Worm (Caenorhabditis elegans) whole organism, mixed stage, embryonic: ENCODE measurements around the gene lrch-1.
A peak's percentile ranks its signal among the peaks of the same experiment; 100 is the strongest.

Experiments used
- M03D4.4 ChIP-seq: sonication (generic microtip); optimal IDR thresholded peaks from 2 replicates; lab custom pipeline; 2017; ENCODE audit warnings: mild to moderate bottlenecking, missing genetic modification characterization, missing compliant biosample characterization
- bed-3 ChIP-seq: fragments of 200-800 bp; sonication (Bioruptor generic); optimal IDR thresholded peaks from 3 replicates; lab custom pipeline; 2018; ENCODE audit warnings: mild to moderate bottlenecking, missing genetic modification characterization, moderate library complexity, missing compliant biosample characterization
- blmp-1 ChIP-seq: fragments of 150-350 bp; optimal IDR thresholded peaks from 2 replicates; lab custom pipeline; 2014; ENCODE audit warnings: missing biosample characterization, missing genetic modification characterization
- ceh-39 ChIP-seq: fragments of 150-350 bp; optimal IDR thresholded peaks from 2 replicates; lab custom pipeline; 2014; ENCODE audit warnings: missing biosample characterization, missing genetic modification characterization
- ceh-43 ChIP-seq: fragments of 200-800 bp; sonication (Bioruptor generic); optimal IDR thresholded peaks from 2 replicates; lab custom pipeline; 2018; ENCODE audit warnings: mild to moderate bottlenecking, missing genetic modification characterization, moderate library complexity, missing compliant biosample characterization
- ceh-83 ChIP-seq: fragments of 200-800 bp; sonication (Bioruptor generic); optimal IDR thresholded peaks from 2 replicates; lab custom pipeline; 2018; ENCODE audit warnings: mild to moderate bottlenecking, missing genetic modification characterization, missing compliant biosample characterization
- ces-1 ChIP-seq: fragments of 150-350 bp; optimal IDR thresholded peaks from 2 replicates; lab custom pipeline; 2014; ENCODE audit warnings: missing biosample characterization, missing genetic modification reagents, missing genetic modification characterization
- cnd-1 ChIP-seq: fragments of 200-800 bp; sonication (Bioruptor generic); optimal IDR thresholded peaks from 2 replicates; lab custom pipeline; 2018; ENCODE audit warnings: mild to moderate bottlenecking, missing genetic modification characterization, missing compliant biosample characterization
- drap-1 ChIP-seq: fragments of 200-800 bp; sonication (Bioruptor generic); optimal IDR thresholded peaks from 3 replicates; lab custom pipeline; 2018; ENCODE audit warnings: mild to moderate bottlenecking, missing genetic modification characterization, missing compliant biosample characterization
- elt-1 ChIP-seq: sonication (generic microtip); optimal IDR thresholded peaks from 2 replicates; lab custom pipeline; 2017; ENCODE audit warnings: missing genetic modification characterization, mild to moderate bottlenecking, missing compliant biosample characterization, antibody characterized with exemption, moderate library complexity, borderline replicate concordance; ENCODE audit not compliant: insufficient read depth
- elt-3 ChIP-seq: fragments of 150-350 bp; optimal IDR thresholded peaks from 2 replicates; lab custom pipeline; 2014; ENCODE audit warnings: missing biosample characterization, missing genetic modification characterization
- flh-1 ChIP-seq: fragments of 200-800 bp; sonication (Bioruptor generic); optimal IDR thresholded peaks from 2 replicates; lab custom pipeline; 2018; ENCODE audit warnings: mild to moderate bottlenecking, missing genetic modification characterization, moderate library complexity, missing compliant biosample characterization
- ham-2 ChIP-seq: fragments of 200-800 bp; sonication (Bioruptor generic); optimal IDR thresholded peaks from 2 replicates; lab custom pipeline; 2018; ENCODE audit warnings: mild to moderate bottlenecking, missing genetic modification characterization, missing compliant biosample characterization
- hlh-1 ChIP-seq: fragments of 150-350 bp; optimal IDR thresholded peaks from 2 replicates; lab custom pipeline; 2014; ENCODE audit warnings: missing biosample characterization, missing genetic modification reagents, missing genetic modification characterization
- lin-13 ChIP-seq: fragments of 150-350 bp; optimal IDR thresholded peaks from 2 replicates; lab custom pipeline; 2014; ENCODE audit warnings: missing biosample characterization, missing genetic modification characterization
- lin-32 ChIP-seq: fragments of 200-800 bp; sonication (Bioruptor generic); optimal IDR thresholded peaks from 2 replicates; lab custom pipeline; 2018; ENCODE audit warnings: mild to moderate bottlenecking, missing genetic modification characterization, missing compliant biosample characterization
- lsy-2 ChIP-seq: fragments of 150-350 bp; optimal IDR thresholded peaks from 2 replicates; lab custom pipeline; 2014; ENCODE audit warnings: missing biosample characterization, missing genetic modification characterization
- mab-5 ChIP-seq: fragments of 150-350 bp; optimal IDR thresholded peaks from 2 replicates; lab custom pipeline; 2014; ENCODE audit warnings: missing biosample characterization, missing genetic modification characterization
- mep-1 ChIP-seq: fragments of 150-350 bp; optimal IDR thresholded peaks from 2 replicates; lab custom pipeline; 2017; ENCODE audit warnings: missing biosample characterization, missing genetic modification reagents, missing genetic modification characterization, inconsistent platforms
- mls-2 ChIP-seq: sonication (generic microtip); optimal IDR thresholded peaks from 2 replicates; lab custom pipeline; 2016; ENCODE audit warnings: mild to moderate bottlenecking, missing genetic modification characterization, moderate library complexity, missing compliant biosample characterization
- nhr-12 ChIP-seq: fragments of 150-350 bp; optimal IDR thresholded peaks from 2 replicates; lab custom pipeline; 2014; ENCODE audit warnings: missing biosample characterization, missing genetic modification characterization
- nhr-2 ChIP-seq: fragments of 150-350 bp; optimal IDR thresholded peaks from 2 replicates; lab custom pipeline; 2014; ENCODE audit warnings: missing biosample characterization, missing genetic modification characterization
- nhr-237 ChIP-seq: fragments of 150-350 bp; optimal IDR thresholded peaks from 2 replicates; lab custom pipeline; 2014; ENCODE audit warnings: missing biosample characterization, missing genetic modification characterization
- nhr-28 ChIP-seq: fragments of 150-350 bp; optimal IDR thresholded peaks from 2 replicates; lab custom pipeline; 2014; ENCODE audit warnings: missing biosample characterization, missing genetic modification characterization
- nhr-76 ChIP-seq: sonication (generic microtip); optimal IDR thresholded peaks from 2 replicates; lab custom pipeline; 2017; ENCODE audit warnings: missing biosample characterization, missing genetic modification characterization
- pha-4 ChIP-seq: fragments of 150-350 bp; optimal IDR thresholded peaks from 2 replicates; lab custom pipeline; 2018; ENCODE audit warnings: missing biosample characterization, missing genetic modification reagents, missing genetic modification characterization
- sem-2 ChIP-seq: fragments of 200-800 bp; sonication (Bioruptor generic); optimal IDR thresholded peaks from 2 replicates; lab custom pipeline; 2018; ENCODE audit warnings: mild to moderate bottlenecking, missing genetic modification characterization, missing compliant biosample characterization
- snpc-4 ChIP-seq: fragments of 150-350 bp; optimal IDR thresholded peaks from 2 replicates; lab custom pipeline; 2014; ENCODE audit warnings: missing biosample characterization, missing genetic modification characterization
- sptf-1 ChIP-seq: sonication (generic microtip); optimal IDR thresholded peaks from 2 replicates; lab custom pipeline; 2017; ENCODE audit warnings: mild to moderate bottlenecking, missing genetic modification characterization, moderate library complexity, missing compliant biosample characterization
- tbx-8 ChIP-seq: fragments of 200-800 bp; sonication (Bioruptor generic); optimal IDR thresholded peaks from 2 replicates; lab custom pipeline; 2018; ENCODE audit warnings: mild to moderate bottlenecking, missing genetic modification characterization, moderate library complexity, missing compliant biosample characterization
- unc-120 ChIP-seq: sonication (generic microtip); optimal IDR thresholded peaks from 2 replicates; lab custom pipeline; 2017; ENCODE audit warnings: missing genetic modification characterization, missing compliant biosample characterization; ENCODE audit not compliant: poor library complexity, severe bottlenecking
- unc-39 ChIP-seq: fragments of 150-350 bp; optimal IDR thresholded peaks from 2 replicates; lab custom pipeline; 2014; ENCODE audit warnings: missing biosample characterization, missing genetic modification characterization
- unc-62 ChIP-seq: fragments of 150-350 bp; optimal IDR thresholded peaks from 2 replicates; lab custom pipeline; 2014; ENCODE audit warnings: missing biosample characterization, missing genetic modification reagents, missing genetic modification characterization
- zip-8 ChIP-seq: fragments of 150-350 bp; optimal IDR thresholded peaks from 2 replicates; lab custom pipeline; 2014; ENCODE audit warnings: missing biosample characterization, missing genetic modification characterization
- ztf-11 ChIP-seq: fragments of 150-350 bp; optimal IDR thresholded peaks from 2 replicates; lab custom pipeline; 2014; ENCODE audit warnings: missing biosample characterization, missing genetic modification characterization

Gene lrch-1

DNA sequence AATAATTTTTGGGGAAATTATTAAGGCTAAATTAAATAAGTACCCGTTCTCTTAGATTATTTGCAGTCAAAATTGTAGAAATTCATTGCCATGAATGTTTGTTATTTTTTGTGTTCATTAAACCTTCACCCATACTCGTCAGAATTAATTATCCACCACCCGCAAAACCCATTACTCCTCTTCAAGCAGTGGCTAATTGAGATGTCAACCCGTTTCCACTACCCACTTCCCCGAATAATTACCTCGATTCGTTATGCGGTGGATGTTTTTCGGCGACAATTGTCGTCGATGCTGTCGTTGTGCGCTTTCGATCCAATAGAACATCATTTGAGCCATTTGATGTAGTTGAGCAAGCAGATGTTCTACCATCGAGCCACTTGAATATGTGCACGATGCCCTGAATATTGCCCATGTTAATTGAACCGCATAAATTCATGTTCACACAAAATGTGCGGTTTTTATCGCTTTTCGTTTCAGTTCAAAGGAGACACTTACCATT lies 5.1 kb downstream of the lrch-1 start:
- TF ChIP-seq ceh-43, result peak; percentile 55
- no peak for TF ChIP-seq lsy-2
- peak; percentile 88 for TF ChIP-seq ces-1
- TF ChIP-seq pha-4 (tag; lab: Kevin White, UChicago), result no peak
- no peak for TF ChIP-seq mls-2 (tag; lab: Kevin White, UChicago)
- TF ChIP-seq blmp-1 (tag; lab: Kevin White, UChicago), result no peak
- TF ChIP-seq sem-2 (GFP tag; lab: Kevin White, UChicago), result no peak
- TF ChIP-seq lin-13 (tag; lab: Kevin White, UChicago), result no peak

DNA sequence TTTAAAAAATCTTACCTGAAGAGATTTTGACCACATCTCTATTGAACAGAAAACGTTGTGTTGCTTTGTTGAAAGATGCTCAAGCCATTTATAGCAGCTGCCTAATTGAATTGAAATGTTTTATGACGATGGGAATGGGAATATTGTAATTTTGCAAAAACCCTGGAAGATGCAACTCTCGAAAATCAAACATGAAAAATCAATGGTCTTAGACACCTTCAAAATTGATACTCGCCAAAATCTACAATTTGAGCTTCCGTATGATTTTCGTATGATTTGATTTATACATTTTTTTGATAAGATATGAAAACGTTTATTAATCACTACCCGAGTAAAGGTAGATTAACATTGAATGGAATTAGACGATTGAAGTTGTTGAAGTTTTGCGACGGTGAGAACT lies 8.0 kb downstream of the lrch-1 start, which contains the start of gene C14F11.7:
C14F11.7 (minus strand) TSS at position 101 of the 400 bp plus-strand sequence.
- TF ChIP-seq tbx-8 (GFP tag; lab: Kevin White, UChicago), result no peak
- no peak for TF ChIP-seq ceh-39 (tag; lab: Kevin White, UChicago)
- TF ChIP-seq elt-3, result no peak
- TF ChIP-seq mab-5, result no peak
- TF ChIP-seq sem-2 (GFP tag; lab: Kevin White, UChicago), result no peak
- no peak for TF ChIP-seq lin-13 (tag; lab: Kevin White, UChicago)
- no peak for TF ChIP-seq ceh-83 (GFP tag; lab: Kevin White, UChicago)
- TF ChIP-seq nhr-76, result no peak
- no peak for TF ChIP-seq nhr-12 (tag; lab: Kevin White, UChicago)
- TF ChIP-seq mep-1, result no peak
- no peak for TF ChIP-seq nhr-28 (tag; lab: Kevin White, UChicago)
- TF ChIP-seq snpc-4 (tag; lab: Kevin White, UChicago), result no peak
- TF ChIP-seq zip-8 (tag; lab: Kevin White, UChicago), result no peak
- TF ChIP-seq mls-2 (tag; lab: Kevin White, UChicago), result no peak
- TF ChIP-seq unc-39 (tag; lab: Kevin White, UChicago), result no peak
- no peak for TF ChIP-seq ztf-11 (tag; lab: Kevin White, UChicago)
- TF ChIP-seq pha-4 (tag; lab: Kevin White, UChicago), result no peak

DNA sequence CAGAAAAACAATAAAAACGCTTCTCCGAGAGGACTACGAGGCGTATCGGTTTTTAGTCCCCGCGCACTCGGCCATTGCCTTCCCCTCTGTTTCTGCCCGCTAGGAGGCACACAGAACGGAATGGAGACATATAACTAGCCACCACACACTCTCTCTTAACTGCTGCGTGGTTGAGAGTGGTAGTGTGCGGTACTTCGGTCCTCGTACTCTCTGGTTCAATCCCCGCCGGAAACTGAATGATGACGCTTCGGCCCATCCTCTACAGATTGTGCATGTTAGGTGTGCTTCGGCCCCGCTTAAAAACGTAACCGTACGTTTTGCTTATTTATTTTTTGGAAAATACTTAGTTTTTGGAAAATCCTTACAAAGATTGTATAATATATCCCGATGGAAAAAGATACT lies 8.8 kb downstream of the lrch-1 start, which contains the start of gene T13C5.6:
T13C5.6 (minus strand) TSS at position 1 of the 402 bp plus-strand sequence.
- TF ChIP-seq zip-8 (tag; lab: Kevin White, UChicago), result no peak
- TF ChIP-seq ceh-83 (GFP tag; lab: Kevin White, UChicago), result peak; percentile 97
- TF ChIP-seq cnd-1 (tag; lab: Kevin White, UChicago), result peak; percentile 98
- peak; percentile 75 for TF ChIP-seq nhr-28 (tag; lab: Kevin White, UChicago)
- peak; percentile 99 for TF ChIP-seq mls-2 (tag; lab: Kevin White, UChicago)
- TF ChIP-seq lsy-2, result peak; percentile 72
- TF ChIP-seq unc-120 (tag; lab: Kevin White, UChicago), result peak; percentile 97
- peak; percentile 66 for TF ChIP-seq ztf-11 (tag; lab: Kevin White, UChicago)
- TF ChIP-seq blmp-1 (tag; lab: Kevin White, UChicago), result no peak
- TF ChIP-seq tbx-8 (GFP tag; lab: Kevin White, UChicago), result peak; percentile 97
- TF ChIP-seq nhr-12 (tag; lab: Kevin White, UChicago), result peak; percentile 64
- TF ChIP-seq nhr-2 (tag; lab: Kevin White, UChicago), result peak; percentile 18
- TF ChIP-seq hlh-1 (tag; lab: Kevin White, UChicago), result peak; percentile 78
- TF ChIP-seq snpc-4 (tag; lab: Kevin White, UChicago), result no peak
- TF ChIP-seq lin-32, result peak; percentile 96
- peak; percentile 98 for TF ChIP-seq sptf-1 (tag; lab: Kevin White, UChicago)
- TF ChIP-seq elt-1 (tag; lab: Kevin White, UChicago), result peak; percentile 37
- peak; percentile 84 for TF ChIP-seq unc-62
- TF ChIP-seq ces-1, result peak; percentile 84
- peak; percentile 99 for TF ChIP-seq drap-1 (GFP tag; lab: Kevin White, UChicago)
- peak; percentile 93 for TF ChIP-seq sem-2 (GFP tag; lab: Kevin White, UChicago)
- peak; percentile 95 for TF ChIP-seq ceh-43
- peak; percentile 89 for TF ChIP-seq unc-39 (tag; lab: Kevin White, UChicago)
- peak; percentile 62 for TF ChIP-seq ceh-39 (tag; lab: Kevin White, UChicago)
- peak; percentile 90 for TF ChIP-seq lin-13 (tag; lab: Kevin White, UChicago)
- TF ChIP-seq mep-1, result peak; percentile 94
- peak; percentile 91 for TF ChIP-seq bed-3
- TF ChIP-seq flh-1, result peak; percentile 89
- TF ChIP-seq ham-2, result peak; percentile 97
- TF ChIP-seq nhr-237, result peak; percentile 76
- TF ChIP-seq nhr-76, result peak; percentile 71
- TF ChIP-seq mab-5, result peak; percentile 26
- TF ChIP-seq pha-4 (tag; lab: Kevin White, UChicago), result peak; percentile 95
- TF ChIP-seq M03D4.4 (tag; lab: Kevin White, UChicago), result peak; percentile 97
- TF ChIP-seq elt-3, result peak; percentile 45
